Fruit fly (Drosophila melanogaster) whole organism, pupa: ENCODE results near the gene GCS2alpha.

Experiments used
- CG10348 ChIP-seq: fragments of 200-800 bp; sonication (Bioruptor generic); IDR thresholded peaks from 2 replicates; pipeline ENCODE4 v1.3.6; 2022; ENCODE audit warnings: missing biosample characterization, missing genetic modification characterization
- CG13204 ChIP-seq: fragments of 200-800 bp; sonication (Bioruptor generic); optimal IDR thresholded peaks from 2 replicates; lab custom pipeline; 2018; ENCODE audit warnings: missing biosample characterization, mild to moderate bottlenecking, missing genetic modification characterization, moderate library complexity
- CG32121 ChIP-seq: fragments of 200-800 bp; sonication (Bioruptor generic); IDR thresholded peaks from 2 replicates; pipeline ENCODE4 v1.3.6; 2022; ENCODE audit warnings: missing biosample characterization, missing genetic modification characterization
- CG34367 ChIP-seq: fragments of 200-800 bp; sonication (Bioruptor generic); optimal IDR thresholded peaks from 2 replicates; lab custom pipeline; 2018; ENCODE audit warnings: missing biosample characterization, mild to moderate bottlenecking, missing genetic modification characterization
- CG4496 ChIP-seq: fragments of 200-800 bp; sonication (Bioruptor generic); IDR thresholded peaks from 3 replicates; pipeline ENCODE4 v1.3.6; 2022; ENCODE audit warnings: missing biosample characterization, missing genetic modification characterization
- CG8159 ChIP-seq: fragments of 200-800 bp; sonication (Bioruptor generic); optimal IDR thresholded peaks from 3 replicates; lab custom pipeline; 2018; ENCODE audit warnings: missing biosample characterization, mild to moderate bottlenecking, missing genetic modification characterization, moderate library complexity
- CG8301 ChIP-seq: fragments of 200-800 bp; sonication (Bioruptor generic); optimal IDR thresholded peaks from 2 replicates; lab custom pipeline; 2018; ENCODE audit warnings: missing biosample characterization, mild to moderate bottlenecking, missing genetic modification characterization
- CG9948 ChIP-seq: fragments of 200-800 bp; sonication (Bioruptor generic); optimal IDR thresholded peaks from 2 replicates; lab custom pipeline; 2018; ENCODE audit warnings: missing biosample characterization, mild to moderate bottlenecking, missing genetic modification characterization, moderate library complexity
- EcR ChIP-seq: fragments of 200-800 bp; sonication (Bioruptor generic); optimal IDR thresholded peaks from 3 replicates; lab custom pipeline; 2019; ENCODE audit warnings: missing biosample characterization, missing genetic modification characterization, mild to moderate bottlenecking, moderate library complexity, missing genetic modification reagents
- Ets98B ChIP-seq: fragments of 200-800 bp; sonication (Bioruptor generic); IDR thresholded peaks from 2 replicates; pipeline ENCODE4 v1.3.6; 2022; ENCODE audit warnings: missing biosample characterization, missing genetic modification characterization
- Pif1A ChIP-seq: fragments of 200-800 bp; sonication (Bioruptor generic); optimal IDR thresholded peaks from 3 replicates; lab custom pipeline; 2016; ENCODE audit warnings: missing biosample characterization, missing genetic modification characterization
- Pif1B ChIP-seq: fragments of 200-800 bp; sonication (Bioruptor generic); optimal IDR thresholded peaks from 3 replicates; lab custom pipeline; 2016; ENCODE audit warnings: missing biosample characterization, missing genetic modification characterization
- fd96Ca ChIP-seq: fragments of 200-800 bp; sonication (Bioruptor generic); IDR thresholded peaks from 3 replicates; pipeline ENCODE4 v1.3.6; 2022; ENCODE audit warnings: missing biosample characterization, missing genetic modification characterization
- rn ChIP-seq: fragments of 200-800 bp; sonication (Bioruptor generic); IDR thresholded peaks from 2 replicates; pipeline ENCODE4 v1.3.6; 2022; ENCODE audit warnings: missing biosample characterization, missing genetic modification characterization

DNA sequence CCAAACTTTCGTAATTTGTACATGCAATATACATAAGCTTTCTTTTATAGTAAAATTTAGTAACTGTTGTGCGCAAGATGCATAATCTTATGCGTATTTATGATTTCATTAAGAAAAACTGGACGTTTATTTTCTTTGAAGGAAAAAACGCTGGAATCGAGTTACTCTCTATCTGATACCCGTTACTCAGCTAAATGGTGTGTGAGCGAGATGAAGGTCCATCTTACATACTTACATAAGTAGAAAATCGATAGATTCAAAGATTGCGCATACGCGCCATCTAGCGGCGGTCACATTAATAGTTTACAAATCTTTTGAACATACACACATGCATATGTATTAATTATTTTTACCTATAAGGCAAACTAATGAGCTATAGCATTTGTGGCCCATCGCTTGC lies 450 bp upstream of the GCS2alpha start:
- no peak for TF ChIP-seq CG8301
- no peak for TF ChIP-seq CG34367
- TF ChIP-seq fd96Ca (GFP tag; lab: Robert Waterston, UW): no peak
- no peak for TF ChIP-seq CG4496 (GFP tag; lab: Robert Waterston, UW)
- TF ChIP-seq CG9948: no peak
- no peak for TF ChIP-seq rn (GFP tag; lab: Robert Waterston, UW)
- TF ChIP-seq Pif1A (GFP tag; lab: Kevin White, UChicago): no peak
- TF ChIP-seq EcR (GFP tag; lab: Kevin White, UChicago): no peak
- TF ChIP-seq CG13204 (GFP tag; lab: Kevin White, UChicago): no peak
- TF ChIP-seq CG32121: no peak
- no peak for TF ChIP-seq CG8159
- TF ChIP-seq CG10348: no peak
- TF ChIP-seq Pif1B: no peak
- no peak for TF ChIP-seq Ets98B (GFP tag; lab: Robert Waterston, UW)
